Fruit fly (Drosophila melanogaster): ENCODE data around the gene CG31286.

CG31286 gene

DNA sequence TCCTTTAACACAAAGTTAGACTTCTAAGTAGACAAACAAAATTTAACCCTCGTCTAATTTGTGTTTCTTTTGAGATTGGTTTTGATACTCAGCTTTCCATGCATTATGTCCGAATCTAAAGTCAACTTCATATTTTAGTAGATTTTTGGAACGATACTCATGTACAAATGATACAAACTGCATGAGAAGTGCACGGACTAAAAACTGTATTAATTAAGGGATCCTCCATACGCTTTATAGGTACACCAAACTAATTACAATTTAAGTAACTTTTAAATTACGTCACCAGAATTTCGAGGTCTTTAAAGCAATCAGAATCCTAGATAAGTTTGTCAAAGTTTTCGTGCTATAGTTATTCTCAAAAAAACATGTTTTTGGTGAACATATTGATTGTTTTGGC is 40.1 kb upstream of the CG31286 start, which contains the start of gene CG31482:
TSS of gene CG31482 (plus strand) at position 301 of the 400 bp plus-strand sequence.
- no peak for TF ChIP-seq tup (GFP tag; optimal IDR thresholded peaks at IDR 0.05)
- no peak for TF ChIP-seq crol (GFP tag; IDR thresholded peaks at IDR 0.05)
- no peak for TF ChIP-seq jumu (GFP tag; optimal IDR thresholded peaks at IDR 0.05)
- no peak for TF ChIP-seq Mes4 (GFP tag; optimal IDR thresholded peaks at IDR 0.05)
- TF ChIP-seq C15 (GFP tag; IDR thresholded peaks at IDR 0.05), result no peak
- TF ChIP-seq Atf-2 (GFP tag; optimal IDR thresholded peaks at IDR 0.05), result no peak
- no peak for TF ChIP-seq CG3838 (GFP tag; optimal IDR thresholded peaks at IDR 0.05)
- TF ChIP-seq ttk (GFP tag; IDR thresholded peaks at IDR 0.05), result no peak
- no peak for TF ChIP-seq stwl (tag; optimal IDR thresholded peaks at IDR 0.05)
- no peak for TF ChIP-seq Sox100B (GFP tag; optimal IDR thresholded peaks at IDR 0.05)
- no peak for TF ChIP-seq CG13123 (GFP tag; optimal IDR thresholded peaks at IDR 0.05)
- no peak for TF ChIP-seq bab2 (GFP tag; optimal IDR thresholded peaks at IDR 0.05)
- no peak for TF ChIP-seq corto (GFP tag; optimal IDR thresholded peaks at IDR 0.05)
- TF ChIP-seq D19A (tag; optimal IDR thresholded peaks at IDR 0.05), result no peak
- TF ChIP-seq Tbp (GFP tag; optimal IDR thresholded peaks at IDR 0.05), result no peak

DNA sequence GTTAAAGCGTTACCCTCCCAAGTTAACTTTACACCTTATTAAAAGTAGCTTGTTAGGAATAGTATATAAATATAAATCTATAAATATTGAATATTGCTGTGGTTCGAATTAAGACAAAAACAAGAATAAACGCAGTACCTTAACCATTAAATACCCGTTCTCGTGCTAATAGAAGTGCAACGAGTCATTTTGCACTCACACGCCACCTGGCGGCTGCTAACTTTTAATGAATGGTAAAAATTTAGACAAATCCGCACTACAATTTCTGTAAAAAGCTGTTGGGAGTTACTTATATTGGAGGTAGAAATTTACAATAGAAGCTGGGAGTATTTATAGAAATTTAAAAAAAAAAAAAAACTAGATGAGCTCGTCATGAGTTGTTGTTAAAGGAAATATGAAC is 35.9 kb upstream of the CG31286 start:
- TF ChIP-seq CG11723 (GFP tag; optimal IDR thresholded peaks at IDR 0.05) (no peak), CTCF (GFP tag; optimal IDR thresholded peaks at IDR 0.05) (peak; percentile 57)

dm6 chr3R:6608814-6609213 is 32.2 kb upstream of the CG31286 start, which contains the start of gene glob2:
Gene glob2, minus strand, starts transcription at chr3R:6608914.
- no peak for TF ChIP-seq en (GFP tag; optimal IDR thresholded peaks at IDR 0.05)
- no peak for TF ChIP-seq CG13424 (tag; optimal IDR thresholded peaks at IDR 0.05)
- no peak for TF ChIP-seq Hsf (GFP tag; optimal IDR thresholded peaks at IDR 0.05)
- no peak for TF ChIP-seq CG2116 (GFP tag; optimal IDR thresholded peaks at IDR 0.05)
- TF ChIP-seq CG33213 (GFP tag; optimal IDR thresholded peaks at IDR 0.05), result no peak
- TF ChIP-seq CG32772 (GFP tag; IDR thresholded peaks at IDR 0.05), result no peak
- TF ChIP-seq BEAF-32 (GFP tag; optimal IDR thresholded peaks at IDR 0.05), result no peak
- TF ChIP-seq lab (GFP tag; optimal IDR thresholded peaks at IDR 0.05), result no peak

DNA sequence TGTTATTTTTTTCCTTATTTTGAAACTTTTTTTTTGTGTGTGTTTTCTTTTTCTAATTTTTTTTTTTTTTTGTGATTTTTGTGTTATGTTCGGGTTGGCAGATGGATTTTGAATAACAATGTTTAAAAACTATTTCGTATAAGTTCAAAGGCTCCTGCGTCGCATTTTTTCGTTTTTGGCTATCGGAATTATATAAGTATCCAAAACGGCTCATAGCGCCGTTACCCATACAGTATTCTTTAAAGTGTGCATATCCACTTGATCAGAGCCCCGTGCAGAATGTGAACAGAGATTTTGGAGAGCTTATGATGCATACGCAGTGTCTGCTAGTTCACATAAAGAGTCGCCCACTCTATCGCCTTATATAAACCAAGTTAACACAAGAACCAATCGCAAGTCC is 13.2 kb upstream of the CG31286 start, which contains the start of gene sowi:
TSS of gene sowi (minus strand) at position 101 of the 400 bp plus-strand sequence.
- TF ChIP-seq Bdp1 (GFP tag; optimal IDR thresholded peaks at IDR 0.05), result no peak
- TF ChIP-seq gce (GFP tag; IDR thresholded peaks at IDR 0.05), result no peak
- TF ChIP-seq Lhr (GFP tag; optimal IDR thresholded peaks at IDR 0.05), result no peak
- no peak for TF ChIP-seq tll (GFP tag; optimal IDR thresholded peaks at IDR 0.05)
- no peak for TF ChIP-seq Kr (GFP tag; optimal IDR thresholded peaks at IDR 0.05)

- TF ChIP-seq disco-r (GFP tag; optimal IDR thresholded peaks at IDR 0.05) (no peak), CG31441 (GFP tag; IDR thresholded peaks at IDR 0.05) (no peak), CG8478 (optimal IDR thresholded peaks at IDR 0.05) (no peak), Jarid2 (GFP tag; optimal IDR thresholded peaks at IDR 0.05) (no peak), Deaf1 (tag; optimal IDR thresholded peaks at IDR 0.05) (no peak), grn (GFP tag; optimal IDR thresholded peaks at IDR 0.05) (no peak), CG8281 (tag; optimal IDR thresholded peaks at IDR 0.05) (no peak), Nf-YC (tag; optimal IDR thresholded peaks at IDR 0.05) (no peak), CG11456 (GFP tag; IDR thresholded peaks at IDR 0.05) (no peak), CG4282 (GFP tag; optimal IDR thresholded peaks at IDR 0.05) (no peak), CG1024 (GFP tag; IDR thresholded peaks at IDR 0.05) (no peak), CG9876 (GFP tag; optimal IDR thresholded peaks at IDR 0.05) (no peak), Antp (GFP tag; optimal IDR thresholded peaks at IDR 0.05) (no peak), CG4328 (GFP tag; optimal IDR thresholded peaks at IDR 0.05) (no peak), zfh2 (GFP tag; optimal IDR thresholded peaks at IDR 0.05) (no peak), sug (tag; optimal IDR thresholded peaks at IDR 0.05) (no peak), fu2 (GFP tag; optimal IDR thresholded peaks at IDR 0.05) (no peak)
These were observed 11.8 kb upstream of the CG31286 start, which contains the start of gene CG15177 for dm6 chr3R:6629221-6629620. Gene CG15177, minus strand, starts transcription at chr3R:6629321.

All from whole organism, embryonic.